Worm (Caenorhabditis elegans) whole organism, young adult: Measurements from ENCODE around the gene K09F6.10.

Source experiments
- C06A6.2 ChIP-seq: fragments of 200-800 bp; sonication (Bioruptor generic); conservative IDR thresholded peaks from 2 replicates; pipeline ENCODE4 v1.3.6; 2022; ENCODE audit warnings: missing genetic modification characterization, missing compliant biosample characterization
- F49E8.2 ChIP-seq: sonication (generic microtip); optimal IDR thresholded peaks from 3 replicates; lab custom pipeline; 2017; ENCODE audit warnings: missing genetic modification characterization, mild to moderate bottlenecking, missing compliant biosample characterization, antibody characterized with exemption, moderate library complexity; ENCODE audit not compliant: insufficient read depth
- K12H6.12 ChIP-seq: fragments of 200-800 bp; sonication (Bioruptor generic); optimal IDR thresholded peaks from 2 replicates; lab custom pipeline; 2018; ENCODE audit warnings: mild to moderate bottlenecking, missing genetic modification characterization, missing compliant biosample characterization
- atf-7 ChIP-seq: sonication (generic microtip); optimal IDR thresholded peaks from 2 replicates; lab custom pipeline; 2017; ENCODE audit warnings: mild to moderate bottlenecking, missing genetic modification characterization, missing compliant biosample characterization
- attf-5 ChIP-seq: fragments of 200-800 bp; sonication (Bioruptor generic); optimal IDR thresholded peaks from 2 replicates; lab custom pipeline; 2018; ENCODE audit warnings: mild to moderate bottlenecking, missing genetic modification characterization, missing compliant biosample characterization
- attf-6 ChIP-seq: fragments of 200-800 bp; sonication (Bioruptor generic); IDR thresholded peaks from 2 replicates; pipeline ENCODE4 v1.3.6; 2022; ENCODE audit warnings: missing genetic modification reagents, missing genetic modification characterization, missing compliant biosample characterization
- ceh-79 ChIP-seq: sonication (generic microtip); optimal IDR thresholded peaks from 2 replicates; lab custom pipeline; 2017; ENCODE audit warnings: mild to moderate bottlenecking, missing genetic modification characterization, missing compliant biosample characterization
- egl-44 ChIP-seq: fragments of 200-800 bp; sonication (Bioruptor generic); IDR thresholded peaks from 2 replicates; pipeline ENCODE4 v1.3.6; 2022; ENCODE audit warnings: missing genetic modification reagents, missing genetic modification characterization, missing compliant biosample characterization
- him-1 ChIP-seq: sonication (generic microtip); optimal IDR thresholded peaks from 2 replicates; lab custom pipeline; 2016; ENCODE audit warnings: missing genotype, missing genetic modification reagents, missing genetic modification characterization, missing compliant biosample characterization
- nfyb-1 ChIP-seq: fragments of 200-800 bp; sonication (Bioruptor generic); IDR thresholded peaks from 2 replicates; pipeline ENCODE4 v1.3.6; 2022; ENCODE audit warnings: missing genetic modification reagents, missing genetic modification characterization, missing compliant biosample characterization
- nhr-120 ChIP-seq: fragments of 200-800 bp; sonication (Bioruptor generic); IDR thresholded peaks from 2 replicates; pipeline ENCODE4 v1.3.6; 2022; ENCODE audit warnings: missing genetic modification characterization, missing compliant biosample characterization
- nhr-80 ChIP-seq: sonication (generic microtip); optimal IDR thresholded peaks from 2 replicates; lab custom pipeline; 2016; ENCODE audit warnings: missing genetic modification characterization, missing compliant biosample characterization
- rpc-1 ChIP-seq, 2 experiments: fragments of 150-350 bp in 1 of 2; sonication (generic microtip) in 1 of 2; optimal IDR thresholded peaks; 2 replicates each; lab custom pipeline; 2014 to 2018; ENCODE audit warnings: missing biosample characterization in 1 of 2, missing genetic modification characterization in 1 of 2, missing genetic modification reagents in 1 of 2, missing genotype in 1 of 2
- sptf-2 ChIP-seq: fragments of 200-800 bp; sonication (Bioruptor generic); optimal IDR thresholded peaks from 2 replicates; lab custom pipeline; 2018; ENCODE audit warnings: mild to moderate bottlenecking, missing genetic modification characterization, missing compliant biosample characterization

- TF ChIP-seq attf-6 (no peak), rpc-1 (optimal IDR thresholded peaks at IDR 0.05; lab: Kevin White, UChicago) (no peak), rpc-1 (tag; optimal IDR thresholded peaks at IDR 0.05; lab: Kevin White, UChicago) (no peak), K12H6.12 (tag; lab: Kevin White, UChicago) (no peak), C06A6.2 (GFP tag; lab: Robert Waterston, UW) (no peak), F49E8.2 (no peak), sptf-2 (GFP tag; lab: Kevin White, UChicago) (no peak), atf-7 (tag; lab: Kevin White, UChicago) (no peak), egl-44 (GFP tag; lab: Robert Waterston, UW) (no peak), nhr-120 (no peak), attf-5 (GFP tag; lab: Kevin White, UChicago) (no peak), nfyb-1 (GFP tag; lab: Robert Waterston, UW) (no peak), him-1 (tag; lab: Kevin White, UChicago) (no peak), nhr-80 (tag; lab: Kevin White, UChicago) (no peak), ceh-79 (no peak)
These were observed 35.0 kb downstream of the K09F6.10 start for ce11 chrII:2253676-2254075.
